Fruit fly (Drosophila melanogaster) whole organism, pupa: ENCODE measurements around the gene GstD4.

ENCODE experiments used
- CG10348 ChIP-seq: fragments of 200-800 bp; sonication (Bioruptor generic); IDR thresholded peaks from 2 replicates; pipeline ENCODE4 v1.3.6; 2022; ENCODE audit warnings: missing biosample characterization, missing genetic modification characterization
- CG12605 ChIP-seq: fragments of 200-800 bp; sonication (Bioruptor generic); IDR thresholded peaks from 2 replicates; pipeline ENCODE4 v1.3.6; 2022; ENCODE audit warnings: missing biosample characterization, missing genetic modification characterization
- CG13204 ChIP-seq: fragments of 200-800 bp; sonication (Bioruptor generic); optimal IDR thresholded peaks from 2 replicates; lab custom pipeline; 2018; ENCODE audit warnings: missing biosample characterization, mild to moderate bottlenecking, missing genetic modification characterization, moderate library complexity
- CG14655 ChIP-seq: fragments of 200-800 bp; sonication (Bioruptor generic); optimal IDR thresholded peaks from 3 replicates; lab custom pipeline; 2017; ENCODE audit warnings: mild to moderate bottlenecking, missing biosample characterization, missing genetic modification reagents, missing genetic modification characterization
- CG15710 ChIP-seq: fragments of 200-800 bp; sonication (Bioruptor generic); optimal IDR thresholded peaks from 2 replicates; lab custom pipeline; 2018; ENCODE audit warnings: missing biosample characterization, mild to moderate bottlenecking, missing genetic modification characterization, moderate library complexity
- CG17806 ChIP-seq: fragments of 200-800 bp; sonication (Bioruptor generic); optimal IDR thresholded peaks from 2 replicates; lab custom pipeline; 2018; ENCODE audit warnings: missing biosample characterization, mild to moderate bottlenecking, missing genetic modification characterization, moderate library complexity
- CG32121 ChIP-seq: fragments of 200-800 bp; sonication (Bioruptor generic); IDR thresholded peaks from 2 replicates; pipeline ENCODE4 v1.3.6; 2022; ENCODE audit warnings: missing biosample characterization, missing genetic modification characterization
- CG34367 ChIP-seq: fragments of 200-800 bp; sonication (Bioruptor generic); optimal IDR thresholded peaks from 2 replicates; lab custom pipeline; 2018; ENCODE audit warnings: missing biosample characterization, mild to moderate bottlenecking, missing genetic modification characterization
- CG4496 ChIP-seq: fragments of 200-800 bp; sonication (Bioruptor generic); IDR thresholded peaks from 3 replicates; pipeline ENCODE4 v1.3.6; 2022; ENCODE audit warnings: missing biosample characterization, missing genetic modification characterization
- CG8159 ChIP-seq: fragments of 200-800 bp; sonication (Bioruptor generic); optimal IDR thresholded peaks from 3 replicates; lab custom pipeline; 2018; ENCODE audit warnings: missing biosample characterization, mild to moderate bottlenecking, missing genetic modification characterization, moderate library complexity
- CG8301 ChIP-seq: fragments of 200-800 bp; sonication (Bioruptor generic); optimal IDR thresholded peaks from 2 replicates; lab custom pipeline; 2018; ENCODE audit warnings: missing biosample characterization, mild to moderate bottlenecking, missing genetic modification characterization
- CG9948 ChIP-seq: fragments of 200-800 bp; sonication (Bioruptor generic); optimal IDR thresholded peaks from 2 replicates; lab custom pipeline; 2018; ENCODE audit warnings: missing biosample characterization, mild to moderate bottlenecking, missing genetic modification characterization, moderate library complexity
- D1 ChIP-seq: fragments of 200-800 bp; sonication (Bioruptor generic); optimal IDR thresholded peaks from 2 replicates; lab custom pipeline; 2018; ENCODE audit warnings: missing biosample characterization, mild to moderate bottlenecking, missing genetic modification characterization, moderate library complexity
- EcR ChIP-seq: fragments of 200-800 bp; sonication (Bioruptor generic); optimal IDR thresholded peaks from 3 replicates; lab custom pipeline; 2019; ENCODE audit warnings: missing biosample characterization, missing genetic modification characterization, mild to moderate bottlenecking, moderate library complexity, missing genetic modification reagents
- Ets98B ChIP-seq: fragments of 200-800 bp; sonication (Bioruptor generic); IDR thresholded peaks from 2 replicates; pipeline ENCODE4 v1.3.6; 2022; ENCODE audit warnings: missing biosample characterization, missing genetic modification characterization
- Pif1A ChIP-seq: fragments of 200-800 bp; sonication (Bioruptor generic); optimal IDR thresholded peaks from 3 replicates; lab custom pipeline; 2016; ENCODE audit warnings: missing biosample characterization, missing genetic modification characterization
- Pif1B ChIP-seq: fragments of 200-800 bp; sonication (Bioruptor generic); optimal IDR thresholded peaks from 3 replicates; lab custom pipeline; 2016; ENCODE audit warnings: missing biosample characterization, missing genetic modification characterization
- Snoo ChIP-seq: fragments of 200-800 bp; sonication (Bioruptor generic); optimal IDR thresholded peaks from 3 replicates; lab custom pipeline; 2017; ENCODE audit warnings: missing biosample characterization, mild to moderate bottlenecking, missing genetic modification characterization, inconsistent platforms
- fd96Ca ChIP-seq: fragments of 200-800 bp; sonication (Bioruptor generic); IDR thresholded peaks from 3 replicates; pipeline ENCODE4 v1.3.6; 2022; ENCODE audit warnings: missing biosample characterization, missing genetic modification characterization
- gl ChIP-seq: fragments of 200-800 bp; sonication (Bioruptor generic); optimal IDR thresholded peaks from 2 replicates; lab custom pipeline; 2018; ENCODE audit warnings: missing biosample characterization, mild to moderate bottlenecking, missing genetic modification characterization
- rn ChIP-seq: fragments of 200-800 bp; sonication (Bioruptor generic); IDR thresholded peaks from 2 replicates; pipeline ENCODE4 v1.3.6; 2022; ENCODE audit warnings: missing biosample characterization, missing genetic modification characterization

Gene GstD4

dm6 chr3R:12369793-12370642, 3.9 kb upstream of the GstD4 start:
- no peak for TF ChIP-seq Snoo (tag; lab: Kevin White, UChicago)
- no peak for TF ChIP-seq CG10348 (GFP tag; lab: Robert Waterston, UW)
- no peak for TF ChIP-seq CG34367 (tag; lab: Kevin White, UChicago)
- no peak for TF ChIP-seq CG9948 (tag; lab: Kevin White, UChicago)
- no peak for TF ChIP-seq EcR

- TF ChIP-seq EcR (peak; percentile 84), Pif1B (no peak), CG13204 (GFP tag; lab: Kevin White, UChicago) (no peak), gl (tag; lab: Kevin White, UChicago) (no peak), CG4496 (GFP tag; lab: Robert Waterston, UW) (no peak), fd96Ca (GFP tag; lab: Robert Waterston, UW) (no peak), CG12605 (peak; percentile 10; the same call in 1 of the 2 replicates)
These were observed 3.3 kb upstream of the GstD4 start for dm6 chr3R:12370643-12370995.

- TF ChIP-seq gl (tag; lab: Kevin White, UChicago): no peak
- TF ChIP-seq CG34367 (tag; lab: Kevin White, UChicago): no peak
- no peak for TF ChIP-seq CG12605
- TF ChIP-seq EcR: no peak
- TF ChIP-seq CG4496 (GFP tag; lab: Robert Waterston, UW): no peak
- no peak for TF ChIP-seq CG15710 (tag; lab: Kevin White, UChicago)
- no peak for TF ChIP-seq fd96Ca (GFP tag; lab: Robert Waterston, UW)
These were observed 2.2 kb upstream of the GstD4 start, which contains the start of gene GstD2 for dm6 chr3R:12371671-12372070. Gene GstD2, plus strand, starts transcription at chr3R:12371971.

dm6 chr3R:12372800-12373199, 1.1 kb upstream of the GstD4 start, which contains the start of gene GstD3:
Gene GstD3, plus strand, starts transcription at chr3R:12373068.
- TF ChIP-seq CG14655 (GFP tag; lab: Kevin White, UChicago) (no peak), EcR (peak; percentile 25), CG8301 (tag; lab: Kevin White, UChicago) (no peak)

dm6 chr3R:12375258-12375783, 1.4 kb downstream of the GstD4 start, which contains the start of gene GstD5:
Gene GstD5, plus strand, starts transcription at chr3R:12375733.
- TF ChIP-seq CG13204 (GFP tag; lab: Kevin White, UChicago) (no peak), EcR (peak; percentile 76), Snoo (tag; lab: Kevin White, UChicago) (no peak)
- TF ChIP-seq, all 21 proteins: peak for 1

dm6 chr3R:12376828-12377227, 2.9 kb downstream of the GstD4 start, which contains the start of gene GstD6:
Gene GstD6, plus strand, starts transcription at chr3R:12377128.
- TF ChIP-seq CG34367 (tag; lab: Kevin White, UChicago): no peak
- no peak for TF ChIP-seq CG15710 (tag; lab: Kevin White, UChicago)
- no peak for TF ChIP-seq Ets98B (GFP tag; lab: Robert Waterston, UW)
- TF ChIP-seq CG8159: no peak
- no peak for TF ChIP-seq fd96Ca (GFP tag; lab: Robert Waterston, UW)
- no peak for TF ChIP-seq CG32121 (GFP tag; lab: Robert Waterston, UW)
- TF ChIP-seq CG17806 (tag; lab: Kevin White, UChicago): no peak
- TF ChIP-seq CG10348 (GFP tag; lab: Robert Waterston, UW): no peak
- no peak for TF ChIP-seq CG12605
- TF ChIP-seq, all 21 proteins: peak for 0

- TF ChIP-seq gl (tag; lab: Kevin White, UChicago) (no peak), D1 (no peak), CG17806 (tag; lab: Kevin White, UChicago) (no peak), fd96Ca (GFP tag; lab: Robert Waterston, UW) (no peak), CG8159 (no peak), CG10348 (GFP tag; lab: Robert Waterston, UW) (no peak), EcR (no peak), CG12605 (no peak)
These were observed 4.3 kb downstream of the GstD4 start, which contains the start of gene GstD7 for dm6 chr3R:12378200-12378599. Gene GstD7, plus strand, starts transcription at chr3R:12378500.

- no peak for TF ChIP-seq CG10348 (GFP tag; lab: Robert Waterston, UW)
- TF ChIP-seq Ets98B (GFP tag; lab: Robert Waterston, UW): no peak
- TF ChIP-seq rn (GFP tag; lab: Robert Waterston, UW): no peak
- no peak for TF ChIP-seq Pif1A (GFP tag; lab: Kevin White, UChicago)
- no peak for TF ChIP-seq CG8301 (tag; lab: Kevin White, UChicago)
- TF ChIP-seq fd96Ca (GFP tag; lab: Robert Waterston, UW): no peak
- TF ChIP-seq CG12605: no peak
- TF ChIP-seq CG13204 (GFP tag; lab: Kevin White, UChicago): no peak
- no peak for TF ChIP-seq Snoo (tag; lab: Kevin White, UChicago)
- no peak for TF ChIP-seq CG8159
- no peak for TF ChIP-seq CG17806 (tag; lab: Kevin White, UChicago)
- TF ChIP-seq CG4496 (GFP tag; lab: Robert Waterston, UW): no peak
- no peak for TF ChIP-seq CG34367 (tag; lab: Kevin White, UChicago)
- no peak for TF ChIP-seq CG15710 (tag; lab: Kevin White, UChicago)
- no peak for TF ChIP-seq gl (tag; lab: Kevin White, UChicago)
- TF ChIP-seq D1: no peak
- TF ChIP-seq CG32121 (GFP tag; lab: Robert Waterston, UW): no peak
- TF ChIP-seq CG14655 (GFP tag; lab: Kevin White, UChicago): no peak
- no peak for TF ChIP-seq Pif1B
- TF ChIP-seq EcR: no peak
These were observed 5.3 kb downstream of the GstD4 start for dm6 chr3R:12379249-12379648.
